Fruit fly (Drosophila melanogaster) whole organism, wandering third instar larva: ENCODE results near the gene CG46468.

Experiments used
- Abd-B ChIP-seq: fragments of >200 bp; optimal IDR thresholded peaks from 2 replicates; lab custom pipeline; 2017; ENCODE audit warnings: missing biosample characterization, missing genetic modification characterization
- Dfd ChIP-seq: fragments of >200 bp; optimal IDR thresholded peaks from 2 replicates; lab custom pipeline; 2017; ENCODE audit warnings: missing biosample characterization, missing genetic modification characterization
- Hr83 ChIP-seq: fragments of 200-300 bp; sonication (Bioruptor generic); optimal IDR thresholded peaks from 2 replicates; lab custom pipeline; 2016; ENCODE audit warnings: missing biosample characterization, mild to moderate bottlenecking, missing genetic modification characterization, moderate library complexity; ENCODE audit not compliant: poor library complexity, severe bottlenecking
- Sp1 ChIP-seq: fragments of 200-800 bp; sonication (Bioruptor generic); optimal IDR thresholded peaks from 3 replicates; lab custom pipeline; 2019; ENCODE audit warnings: missing biosample characterization, mild to moderate bottlenecking, missing genetic modification characterization, moderate library complexity
- dmrt93B ChIP-seq: fragments of 200-800 bp; sonication (Bioruptor generic); optimal IDR thresholded peaks from 2 replicates; lab custom pipeline; 2018; ENCODE audit warnings: missing biosample characterization, mild to moderate bottlenecking, missing genetic modification characterization
- ey ChIP-seq: fragments of 200-800 bp; sonication (Bioruptor generic); optimal IDR thresholded peaks from 2 replicates; lab custom pipeline; 2016; ENCODE audit warnings: missing biosample characterization, missing genetic modification characterization
- h ChIP-seq: fragments of 200-800 bp; sonication (Bioruptor generic); optimal IDR thresholded peaks from 3 replicates; lab custom pipeline; 2016; ENCODE audit warnings: missing biosample characterization, mild to moderate bottlenecking, missing genetic modification characterization
- jim ChIP-seq: fragments of 175-275, 200-325 bp; sonication (Bioruptor generic); optimal IDR thresholded peaks from 2 replicates; lab custom pipeline; 2016; ENCODE audit warnings: missing biosample characterization, mild to moderate bottlenecking, missing genetic modification characterization
- pan ChIP-seq: fragments of >200 bp; optimal IDR thresholded peaks from 2 replicates; lab custom pipeline; 2017
- rgr ChIP-seq: fragments of 200-800 bp; sonication (Bioruptor generic); optimal IDR thresholded peaks from 3 replicates; lab custom pipeline; 2016; ENCODE audit warnings: missing biosample characterization, mild to moderate bottlenecking, missing genetic modification characterization
- sage ChIP-seq: fragments of 200-800 bp; sonication (Bioruptor generic); optimal IDR thresholded peaks from 2 replicates; lab custom pipeline; 2016; ENCODE audit warnings: missing biosample characterization, mild to moderate bottlenecking, missing genetic modification characterization
- usp ChIP-seq: fragments of >200 bp; optimal IDR thresholded peaks from 2 replicates; lab custom pipeline; 2017; ENCODE audit warnings: missing biosample characterization, missing genetic modification characterization

DNA sequence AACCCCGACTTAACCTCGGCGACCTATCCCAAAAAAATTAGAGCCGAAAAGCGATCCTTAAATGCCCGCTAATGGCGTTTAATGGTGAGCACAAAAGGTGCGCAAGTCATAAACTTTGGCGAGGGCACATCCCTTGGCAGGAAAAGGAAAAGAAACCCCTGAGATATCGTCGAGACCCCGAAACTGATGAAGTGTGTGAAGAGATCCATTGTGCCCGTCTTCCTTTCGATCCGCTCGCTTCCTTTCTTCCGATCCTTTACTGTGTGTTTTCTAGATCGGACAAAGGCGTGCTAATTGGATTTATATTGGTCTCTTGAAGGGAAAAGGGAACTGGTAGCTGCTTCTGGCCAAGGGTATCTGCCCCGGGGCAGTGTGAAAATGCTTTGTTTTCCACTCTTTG is 36.0 kb upstream of the CG46468 start:
- no peak for TF ChIP-seq Dfd (GFP tag; lab: Kevin White, UChicago)
- no peak for TF ChIP-seq pan (lab: Kevin White, UChicago)
- no peak for TF ChIP-seq h
- TF ChIP-seq dmrt93B (GFP tag; lab: Kevin White, UChicago): no peak
- TF ChIP-seq usp (GFP tag; lab: Kevin White, UChicago): no peak
- TF ChIP-seq jim: no peak
- TF ChIP-seq Abd-B (GFP tag; lab: Kevin White, UChicago): no peak
- no peak for TF ChIP-seq Sp1 (GFP tag; lab: Kevin White, UChicago)
- no peak for TF ChIP-seq ey (GFP tag; lab: Kevin White, UChicago)
- TF ChIP-seq rgr (GFP tag; lab: Kevin White, UChicago): no peak
- TF ChIP-seq Hr83 (GFP tag; lab: Kevin White, UChicago): no peak
- no peak for TF ChIP-seq sage (GFP tag; lab: Kevin White, UChicago)
